Fruit fly (Drosophila melanogaster) whole organism, embryonic: ENCODE data around the gene Mms19.

Experiments used
- Atf3 ChIP-seq: fragments of 200-800 bp; sonication (Bioruptor generic); optimal IDR thresholded peaks from 3 replicates; lab custom pipeline; 2016; ENCODE audit warnings: missing biosample characterization, missing genetic modification characterization
- Bgb ChIP-seq: fragments of 200-800 bp; sonication (Bioruptor generic); IDR thresholded peaks from 2 replicates; pipeline ENCODE4 v1.3.6; 2022; ENCODE audit warnings: missing biosample characterization, missing genetic modification characterization; ENCODE audit not compliant: partially characterized antibody
- CG10654 ChIP-seq: fragments of 200-800 bp; sonication (Bioruptor generic); optimal IDR thresholded peaks from 2 replicates; lab custom pipeline; 2016; ENCODE audit warnings: missing biosample characterization, missing genetic modification characterization
- CG12769 ChIP-seq: fragments of 200-800 bp; sonication (Bioruptor generic); optimal IDR thresholded peaks from 2 replicates; lab custom pipeline; 2019; ENCODE audit warnings: missing biosample characterization, mild to moderate bottlenecking, missing genetic modification characterization, moderate library complexity
- CG14050 ChIP-seq: fragments of 200-800 bp; sonication (Bioruptor generic); IDR thresholded peaks from 3 replicates; pipeline ENCODE4 v1.3.6; 2022; ENCODE audit warnings: missing biosample characterization, missing genetic modification characterization
- CG14965 ChIP-seq: fragments of 200-800 bp; sonication (Bioruptor generic); optimal IDR thresholded peaks from 2 replicates; lab custom pipeline; 2016; ENCODE audit warnings: missing biosample characterization, missing genetic modification characterization, borderline replicate concordance
- CG1529 ChIP-seq: fragments of 200-800 bp; sonication (Bioruptor generic); optimal IDR thresholded peaks from 3 replicates; lab custom pipeline; 2018; ENCODE audit warnings: missing biosample characterization, missing genetic modification characterization
- CG15479 ChIP-seq: fragments of 200-800 bp; sonication (Bioruptor generic); optimal IDR thresholded peaks from 3 replicates; lab custom pipeline; 2019; ENCODE audit warnings: missing biosample characterization, mild to moderate bottlenecking, missing genetic modification characterization, moderate library complexity
- CG1602 ChIP-seq: fragments of 200-800 bp; sonication (Bioruptor generic); optimal IDR thresholded peaks from 3 replicates; lab custom pipeline; 2016; ENCODE audit warnings: missing biosample characterization, missing genetic modification characterization
- CG17328 ChIP-seq: fragments of 200-800 bp; sonication (Bioruptor generic); IDR thresholded peaks from 2 replicates; pipeline ENCODE4 v1.3.6; 2022; ENCODE audit warnings: missing biosample characterization, missing genetic modification characterization
- CG1792 ChIP-seq: fragments of 200-800 bp; sonication (Bioruptor generic); optimal IDR thresholded peaks from 2 replicates; lab custom pipeline; 2016; ENCODE audit warnings: missing biosample characterization, missing genetic modification characterization
- CG2116 ChIP-seq: fragments of 200-800 bp; sonication (Bioruptor generic); optimal IDR thresholded peaks from 3 replicates; lab custom pipeline; 2018; ENCODE audit warnings: missing biosample characterization, mild to moderate bottlenecking, missing genetic modification characterization
- CG30431 ChIP-seq: fragments of 200-800 bp; sonication (Bioruptor generic); optimal IDR thresholded peaks from 2 replicates; lab custom pipeline; 2017; ENCODE audit warnings: missing biosample characterization, missing genetic modification characterization
- CG34422 ChIP-seq: fragments of 200-800 bp; sonication (Bioruptor generic); IDR thresholded peaks from 3 replicates; pipeline ENCODE4 v1.3.6; 2022; ENCODE audit warnings: missing biosample characterization, missing genetic modification characterization
- CG3838 ChIP-seq: fragments of 200-800 bp; sonication (Bioruptor generic); optimal IDR thresholded peaks from 3 replicates; lab custom pipeline; 2016; ENCODE audit warnings: missing biosample characterization, missing genetic modification characterization
- CG4707 ChIP-seq: fragments of 200-800 bp; sonication (Bioruptor generic); optimal IDR thresholded peaks from 2 replicates; lab custom pipeline; 2018; ENCODE audit warnings: missing biosample characterization, mild to moderate bottlenecking, missing genetic modification characterization, moderate library complexity
- CG6254 ChIP-seq: fragments of 200-800 bp; sonication (Bioruptor generic); optimal IDR thresholded peaks from 3 replicates; lab custom pipeline; 2017; ENCODE audit warnings: mild to moderate bottlenecking, missing biosample characterization, missing genetic modification reagents, missing genetic modification characterization
- CG6689 ChIP-seq: fragments of 200-800 bp; sonication (Bioruptor generic); IDR thresholded peaks from 2 replicates; pipeline ENCODE4 v1.3.6; 2022; ENCODE audit warnings: missing biosample characterization, missing genetic modification characterization
- CG7372 ChIP-seq: fragments of 200-800 bp; sonication (Bioruptor generic); IDR thresholded peaks from 2 replicates; pipeline ENCODE4 v1.3.6; 2022; ENCODE audit warnings: missing biosample characterization, missing genetic modification characterization
- Deaf1 ChIP-seq: fragments of 200-800 bp; optimal IDR thresholded peaks from 3 replicates; lab custom pipeline; 2019; ENCODE audit warnings: missing biosample characterization, mild to moderate bottlenecking, missing genetic modification characterization, moderate library complexity
- Dip2 ChIP-seq: fragments of 200-800 bp; sonication (Bioruptor generic); IDR thresholded peaks from 2 replicates; pipeline ENCODE4 v1.3.6; 2022; ENCODE audit warnings: missing biosample characterization, missing genetic modification characterization
- Elba2 ChIP-seq: fragments of 200-800 bp; sonication (Bioruptor generic); optimal IDR thresholded peaks from 3 replicates; lab custom pipeline; 2016; ENCODE audit warnings: missing biosample characterization, missing genetic modification characterization
- Ets97D ChIP-seq: fragments of 200-800 bp; sonication (Bioruptor generic); optimal IDR thresholded peaks from 3 replicates; lab custom pipeline; 2016; ENCODE audit warnings: missing biosample characterization, missing genetic modification characterization
- Hey ChIP-seq: fragments of 200-800 bp; sonication (Bioruptor generic); optimal IDR thresholded peaks from 3 replicates; lab custom pipeline; 2018; ENCODE audit warnings: missing biosample characterization, mild to moderate bottlenecking, missing genetic modification characterization
- MESR4 ChIP-seq: fragments of 200-800 bp; sonication (Bioruptor generic); optimal IDR thresholded peaks from 2 replicates; lab custom pipeline; 2018; ENCODE audit warnings: missing biosample characterization, mild to moderate bottlenecking, missing genetic modification characterization, moderate library complexity
- Max ChIP-seq: fragments of 200-800 bp; sonication (Bioruptor generic); optimal IDR thresholded peaks from 2 replicates; lab custom pipeline; 2016; ENCODE audit warnings: missing biosample characterization, mild to moderate bottlenecking, missing genetic modification characterization
- Med ChIP-seq: fragments of 200-800 bp; sonication (Bioruptor generic); peaks from one replicate; lab custom pipeline; 2016; ENCODE audit warnings: missing biosample characterization, missing genetic modification characterization, mild to moderate bottlenecking, inconsistent platforms, moderate library complexity
- Rfx ChIP-seq: fragments of 200-800 bp; sonication (Bioruptor generic); IDR thresholded peaks from 2 replicates; pipeline ENCODE4 v1.3.6; 2022; ENCODE audit warnings: missing biosample characterization, missing genetic modification characterization
- Sry-β ChIP-seq: fragments of 200-800 bp; sonication (Bioruptor generic); optimal IDR thresholded peaks from 2 replicates; lab custom pipeline; 2018; ENCODE audit warnings: missing biosample characterization, mild to moderate bottlenecking, missing genetic modification characterization, moderate library complexity
- Xbp1 ChIP-seq: fragments of 200-800 bp; sonication (Bioruptor generic); optimal IDR thresholded peaks from 3 replicates; lab custom pipeline; 2016; ENCODE audit warnings: missing biosample characterization, mild to moderate bottlenecking, missing genetic modification characterization
- cato ChIP-seq: fragments of 200-800 bp; sonication (Bioruptor generic); optimal IDR thresholded peaks from 2 replicates; lab custom pipeline; 2016; ENCODE audit warnings: missing biosample characterization, missing genetic modification characterization, borderline replicate concordance
- croc ChIP-seq: fragments of 200-800 bp; sonication (Bioruptor generic); conservative IDR thresholded peaks from 3 replicates; pipeline ENCODE4 v1.3.6; 2022; ENCODE audit warnings: missing biosample characterization, missing genetic modification characterization
- dati ChIP-seq: fragments of 200-800 bp; sonication (Bioruptor generic); IDR thresholded peaks from 2 replicates; pipeline ENCODE4 v1.3.6; 2022; ENCODE audit warnings: missing biosample characterization, missing genetic modification characterization
- fu2 ChIP-seq: fragments of 200-800 bp; sonication (Bioruptor generic); optimal IDR thresholded peaks from 2 replicates; lab custom pipeline; 2016; ENCODE audit warnings: missing biosample characterization, missing genetic modification characterization
- gsb-n ChIP-seq: fragments of 200-800 bp; sonication (Bioruptor generic); optimal IDR thresholded peaks from 3 replicates; lab custom pipeline; 2018; ENCODE audit warnings: missing biosample characterization, mild to moderate bottlenecking, missing genetic modification characterization
- h ChIP-seq: fragments of >200 bp; optimal IDR thresholded peaks from 2 replicates; lab custom pipeline; 2017
- hb ChIP-seq: fragments of 200-800 bp; sonication (Bioruptor generic); IDR thresholded peaks from 3 replicates; pipeline ENCODE4 v1.3.6; 2022; ENCODE audit warnings: missing biosample characterization, missing genetic modification characterization; ENCODE audit not compliant: partially characterized antibody
- hkb ChIP-seq, 2 experiments: fragments of 200-800 bp in 1 of 2; fragments of >200 bp in 1 of 2; sonication (Bioruptor generic) in 1 of 2; IDR thresholded peaks in 1 of 2; optimal IDR thresholded peaks in 1 of 2; 2 replicates each; pipeline versions ENCODE4 v1.3.6 to Lab custom; 2017 to 2022; ENCODE audit warnings: missing biosample characterization in 1 of 2, missing genetic modification characterization in 1 of 2
- jigr1 ChIP-seq: fragments of 200-800 bp; sonication (Bioruptor generic); IDR thresholded peaks from 3 replicates; pipeline ENCODE4 v1.3.6; 2022; ENCODE audit warnings: missing biosample characterization, missing genetic modification characterization
- maf-S ChIP-seq: fragments of 200-800 bp; sonication (Bioruptor generic); optimal IDR thresholded peaks from 2 replicates; lab custom pipeline; 2016; ENCODE audit warnings: missing biosample characterization, missing genetic modification characterization
- mld ChIP-seq: fragments of 200-800 bp; sonication (Bioruptor generic); IDR thresholded peaks from 3 replicates; pipeline ENCODE4 v1.3.6; 2022; ENCODE audit warnings: missing biosample characterization, missing genetic modification characterization; ENCODE audit not compliant: partially characterized antibody
- pb ChIP-seq: fragments of 200-800 bp; sonication (Bioruptor generic); optimal IDR thresholded peaks from 3 replicates; lab custom pipeline; 2016; ENCODE audit warnings: missing biosample characterization, missing genetic modification characterization
- pum ChIP-seq: fragments of 200-800 bp; sonication (Bioruptor generic); optimal IDR thresholded peaks from 2 replicates; lab custom pipeline; 2016; ENCODE audit warnings: missing biosample characterization, missing genetic modification characterization
- slou ChIP-seq: fragments of 200-800 bp; sonication (Bioruptor generic); optimal IDR thresholded peaks from 3 replicates; lab custom pipeline; 2016; ENCODE audit warnings: missing biosample characterization, missing genetic modification characterization
- sqz ChIP-seq: fragments of 200-800 bp; sonication (Bioruptor generic); optimal IDR thresholded peaks from 3 replicates; lab custom pipeline; 2018; ENCODE audit warnings: missing biosample characterization, mild to moderate bottlenecking, missing genetic modification characterization
- tap ChIP-seq: fragments of 200-800 bp; optimal IDR thresholded peaks from 3 replicates; lab custom pipeline; 2019; ENCODE audit warnings: missing biosample characterization, mild to moderate bottlenecking, missing genetic modification characterization, moderate library complexity
- tgo ChIP-seq: fragments of 200-800 bp; sonication (Bioruptor generic); IDR thresholded peaks from 3 replicates; pipeline ENCODE4 v1.3.6; 2022; ENCODE audit warnings: missing biosample characterization, missing genetic modification characterization
- usp ChIP-seq: fragments of >200 bp; optimal IDR thresholded peaks from 2 replicates; lab custom pipeline; 2017; ENCODE audit warnings: missing biosample characterization, missing genetic modification characterization

Gene Mms19

DNA sequence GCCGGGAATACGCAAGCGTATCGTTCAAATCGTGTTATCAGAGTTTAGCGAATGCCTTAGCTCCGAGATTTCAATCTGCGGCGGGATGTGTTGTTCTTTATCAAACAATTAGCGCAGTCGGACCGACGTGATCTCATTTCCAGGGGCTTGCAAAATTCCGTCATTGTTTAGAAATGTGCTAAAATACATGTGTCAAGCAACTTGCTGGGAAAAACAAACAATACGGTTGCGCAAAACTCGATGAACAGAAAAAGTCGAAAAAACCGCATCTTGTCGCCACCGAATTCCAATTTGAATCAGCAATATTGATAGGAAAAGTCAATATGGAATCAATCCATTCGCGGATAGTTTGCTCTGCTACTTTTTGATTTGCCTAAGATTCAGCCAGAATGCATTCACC is 30.2 kb downstream of the Mms19 start, which contains the start of gene Tim17a2:
Tim17a2 (minus strand) TSS at position 101 of the 400 bp plus-strand sequence.
- no peak for TF ChIP-seq maf-S (GFP tag; lab: Kevin White, UChicago)
- no peak for TF ChIP-seq tgo
- TF ChIP-seq croc, result no peak
- peak; percentile 63 for TF ChIP-seq CG15479 (GFP tag; lab: Kevin White, UChicago)
- TF ChIP-seq Max, result no peak
- no peak for TF ChIP-seq CG3838 (GFP tag; lab: Kevin White, UChicago)
- peak; percentile 7 for TF ChIP-seq Med
- no peak for TF ChIP-seq hkb (optimal IDR thresholded peaks at IDR 0.05; lab: Kevin White, UChicago)
- TF ChIP-seq hkb (GFP tag; IDR thresholded peaks at IDR 0.05; lab: Robert Waterston, UW), result no peak

DNA sequence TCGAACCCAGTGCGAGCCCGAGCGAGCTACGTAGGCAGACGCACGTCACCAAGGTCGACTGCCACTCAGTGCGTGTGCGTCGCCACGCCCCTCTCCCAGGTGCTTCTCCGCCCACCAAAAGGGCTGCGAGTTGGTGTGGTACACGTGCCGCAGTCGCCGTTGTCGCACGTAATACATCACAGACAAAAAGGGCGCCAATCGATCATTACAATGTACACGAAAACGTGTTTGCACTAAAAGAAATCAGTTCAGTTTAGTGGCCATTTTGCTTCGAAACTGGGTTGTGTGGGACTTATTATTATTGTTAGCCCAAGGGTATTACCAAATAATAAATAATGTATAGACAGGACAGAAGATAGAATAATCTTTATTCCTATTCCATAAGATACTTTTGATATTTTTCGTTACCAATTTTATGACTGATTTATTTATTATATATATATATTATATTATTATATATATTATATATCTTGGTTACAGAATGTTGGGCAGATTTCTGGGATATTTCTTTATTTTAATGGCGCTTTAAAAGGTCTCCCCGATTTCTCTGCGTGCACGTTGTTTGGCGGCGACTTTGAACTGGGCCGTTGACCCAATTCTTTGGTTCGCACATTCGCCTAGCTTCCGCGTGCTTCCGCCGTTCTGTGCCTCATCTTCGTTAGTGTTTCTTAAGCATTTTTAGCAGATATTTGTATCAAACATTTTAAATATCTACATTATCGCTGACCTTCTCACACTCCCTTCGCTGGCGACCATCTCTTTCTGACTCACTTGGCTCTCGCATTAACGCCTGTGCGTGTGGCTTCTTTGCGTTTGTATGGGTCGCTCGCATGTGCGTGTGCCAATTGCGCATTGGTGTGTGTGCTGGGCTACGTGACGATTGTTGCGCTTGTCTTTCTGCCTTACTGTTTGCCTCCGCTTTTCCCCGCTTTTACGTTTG is 31.2 kb downstream of the Mms19 start:
- peak; percentile 85 for TF ChIP-seq CG6689
- TF ChIP-seq MESR4, result no peak
- peak; percentile 82 for TF ChIP-seq Xbp1 (GFP tag; lab: Kevin White, UChicago)
- TF ChIP-seq CG1792, result no peak
- TF ChIP-seq tap (tag; lab: Kevin White, UChicago), result peak; percentile 79
- peak; percentile 78 for TF ChIP-seq gsb-n (tag; lab: Kevin White, UChicago)
- peak; percentile 52 for TF ChIP-seq Atf3 (GFP tag; lab: Kevin White, UChicago)
- TF ChIP-seq sqz (GFP tag; lab: Kevin White, UChicago), result peak; percentile 80
- peak; percentile 81 for TF ChIP-seq CG12769 (tag; lab: Kevin White, UChicago)
- peak; percentile 70; the same call in 2 of the 3 replicates for TF ChIP-seq CG34422 (GFP tag; lab: Robert Waterston, UW)
- no peak for TF ChIP-seq fu2 (GFP tag; lab: Kevin White, UChicago)
- peak; percentile 52 for TF ChIP-seq CG1529
- TF ChIP-seq jigr1 (GFP tag; lab: Robert Waterston, UW), result no peak
- peak; percentile 92 for TF ChIP-seq Hey (tag; lab: Kevin White, UChicago)
- TF ChIP-seq h (lab: Kevin White, UChicago), result no peak
- TF ChIP-seq mld (GFP tag; lab: Robert Waterston, UW), result 0 out of 3 replicates have a peak, but pooled peaks have one; percentile 37
- peak; percentile 83 for TF ChIP-seq Rfx (GFP tag; lab: Robert Waterston, UW)
- peak; percentile 35 for TF ChIP-seq slou (GFP tag; lab: Kevin White, UChicago)
- peak; percentile 28 for TF ChIP-seq pum (GFP tag; lab: Kevin White, UChicago)
- TF ChIP-seq Sry-β (GFP tag; lab: Kevin White, UChicago), result no peak
- TF ChIP-seq dati (GFP tag; lab: Robert Waterston, UW), result peak; percentile 27; the same call in 1 of the 2 replicates
- peak; percentile 45 for TF ChIP-seq Deaf1 (tag; lab: Kevin White, UChicago)
- TF ChIP-seq hb, result no peak
- TF ChIP-seq cato (GFP tag; lab: Kevin White, UChicago), result no peak
- TF ChIP-seq CG17328 (GFP tag; lab: Robert Waterston, UW), result peak; percentile 55
- no peak for TF ChIP-seq Bgb (GFP tag; lab: Robert Waterston, UW)
- peak; percentile 22 for TF ChIP-seq CG2116 (GFP tag; lab: Kevin White, UChicago)
- peak; percentile 49; the same call in 1 of the 3 replicates for TF ChIP-seq CG14050 (GFP tag; lab: Robert Waterston, UW)
- no peak for TF ChIP-seq Ets97D (GFP tag; lab: Kevin White, UChicago)
- TF ChIP-seq CG30431, result peak; percentile 77
- TF ChIP-seq usp, result no peak
- TF ChIP-seq Elba2 (GFP tag; lab: Kevin White, UChicago), result no peak
- TF ChIP-seq CG6254 (GFP tag; lab: Kevin White, UChicago), result peak; percentile 73
- no peak for TF ChIP-seq Dip2 (GFP tag; lab: Robert Waterston, UW)
- peak; percentile 65 for TF ChIP-seq CG10654
- no peak for TF ChIP-seq CG14965 (GFP tag; lab: Kevin White, UChicago)
- TF ChIP-seq CG4707 (GFP tag; lab: Kevin White, UChicago), result peak; percentile 35
- TF ChIP-seq CG1602 (GFP tag; lab: Kevin White, UChicago), result peak; percentile 71
- peak; percentile 79 for TF ChIP-seq CG7372 (GFP tag; lab: Robert Waterston, UW)
- no peak for TF ChIP-seq pb (GFP tag; lab: Kevin White, UChicago)
